Fruit fly (Drosophila melanogaster) whole organism, embryonic: Measurements from ENCODE around the gene CG14913.

Source experiments
- Atf6 ChIP-seq: fragments of 200-800 bp; sonication (Bioruptor generic); IDR thresholded peaks from 2 replicates; pipeline ENCODE4 v1.3.6; 2022; ENCODE audit warnings: missing biosample characterization, missing genetic modification characterization
- CG10462 ChIP-seq: fragments of 200-800 bp; sonication (Bioruptor generic); optimal IDR thresholded peaks from 2 replicates; lab custom pipeline; 2016; ENCODE audit warnings: missing biosample characterization, missing genetic modification characterization
- CG11456 ChIP-seq: fragments of 200-800 bp; sonication (Bioruptor generic); IDR thresholded peaks from 3 replicates; pipeline ENCODE4 v1.3.6; 2022; ENCODE audit warnings: missing biosample characterization, missing genetic modification characterization
- CG12155 ChIP-seq: fragments of 200-800 bp; sonication (Bioruptor generic); optimal IDR thresholded peaks from 3 replicates; lab custom pipeline; 2016; ENCODE audit warnings: missing biosample characterization, missing genetic modification characterization
- CG12219 ChIP-seq: fragments of 200-800 bp; sonication (Bioruptor generic); optimal IDR thresholded peaks from 3 replicates; lab custom pipeline; 2018; ENCODE audit warnings: missing biosample characterization, mild to moderate bottlenecking, missing genetic modification characterization
- CG1233 ChIP-seq: fragments of 200-800 bp; sonication (Bioruptor generic); optimal IDR thresholded peaks from 4 replicates; lab custom pipeline; 2018; ENCODE audit warnings: missing biosample characterization, mild to moderate bottlenecking, missing genetic modification characterization
- CG12391 ChIP-seq: fragments of 200-800 bp; sonication (Bioruptor generic); optimal IDR thresholded peaks from 3 replicates; lab custom pipeline; 2018; ENCODE audit warnings: missing biosample characterization, mild to moderate bottlenecking, missing genetic modification characterization, moderate library complexity
- CG13287 ChIP-seq: fragments of 200-800 bp; sonication (Bioruptor generic); IDR thresholded peaks from 2 replicates; pipeline ENCODE4 v1.3.6; 2022; ENCODE audit warnings: missing biosample characterization, missing genetic modification characterization; ENCODE audit not compliant: partially characterized antibody
- CG14667 ChIP-seq: fragments of 200-800 bp; sonication (Bioruptor generic); IDR thresholded peaks from 2 replicates; pipeline ENCODE4 v1.3.6; 2022; ENCODE audit warnings: missing biosample characterization, missing genetic modification characterization
- CG15073 ChIP-seq: fragments of 200-800 bp; sonication (Bioruptor generic); optimal IDR thresholded peaks from 2 replicates; lab custom pipeline; 2016; ENCODE audit warnings: missing biosample characterization, missing genetic modification characterization
- CG16779 ChIP-seq: fragments of 200-800 bp; sonication (Bioruptor generic); IDR thresholded peaks from 2 replicates; pipeline ENCODE4 v1.3.6; 2022; ENCODE audit warnings: missing biosample characterization, missing genetic modification characterization
- CG17361 ChIP-seq: fragments of 200-800 bp; sonication (Bioruptor generic); IDR thresholded peaks from 3 replicates; pipeline ENCODE4 v1.3.6; 2022; ENCODE audit warnings: missing biosample characterization, missing genetic modification characterization
- CG17385 ChIP-seq: fragments of 200-800 bp; sonication (Bioruptor generic); optimal IDR thresholded peaks from 3 replicates; lab custom pipeline; 2018; ENCODE audit warnings: missing biosample characterization, mild to moderate bottlenecking, missing genetic modification characterization
- CG4404 ChIP-seq: fragments of 200-800 bp; sonication (Bioruptor generic); IDR thresholded peaks from 2 replicates; pipeline ENCODE4 v1.3.6; 2022; ENCODE audit warnings: missing biosample characterization, missing genetic modification characterization
- CG4820 ChIP-seq: fragments of 200-800 bp; sonication (Bioruptor generic); optimal IDR thresholded peaks from 3 replicates; lab custom pipeline; 2016; ENCODE audit warnings: missing biosample characterization, missing genetic modification characterization
- CG4854 ChIP-seq: fragments of 200-800 bp; sonication (Bioruptor generic); optimal IDR thresholded peaks from 2 replicates; lab custom pipeline; 2016; ENCODE audit warnings: missing biosample characterization, missing genetic modification characterization, inconsistent platforms
- CG5953 ChIP-seq: fragments of 200-800 bp; sonication (Bioruptor generic); IDR thresholded peaks from 2 replicates; pipeline ENCODE4 v1.3.6; 2022; ENCODE audit warnings: missing biosample characterization, missing genetic modification characterization
- CG7839 ChIP-seq: fragments of 200-800 bp; sonication (Bioruptor generic); optimal IDR thresholded peaks from 3 replicates; lab custom pipeline; 2018; ENCODE audit warnings: missing biosample characterization, mild to moderate bottlenecking, missing genetic modification characterization, moderate library complexity
- CG8924 ChIP-seq: fragments of 200-800 bp; optimal IDR thresholded peaks from 3 replicates; lab custom pipeline; 2019; ENCODE audit warnings: missing biosample characterization, mild to moderate bottlenecking, missing genetic modification characterization, moderate library complexity
- D ChIP-seq, 2 experiments: fragments of 200-800 bp in 1 of 2; fragments of >200 bp in 1 of 2; sonication (Bioruptor generic) in 1 of 2; optimal IDR thresholded peaks; 2 replicates in 1 of 2; 3 replicates in 1 of 2; lab custom pipeline; 2017; ENCODE audit warnings: mild to moderate bottlenecking in 1 of 2, missing biosample characterization in 1 of 2, missing genetic modification characterization in 1 of 2, missing genetic modification reagents in 1 of 2
- Doc3 ChIP-seq: fragments of 200-800 bp; sonication (Bioruptor generic); IDR thresholded peaks from 3 replicates; pipeline ENCODE4 v1.3.6; 2022; ENCODE audit warnings: missing biosample characterization, missing genetic modification characterization; ENCODE audit not compliant: partially characterized antibody
- E2f2 ChIP-seq: fragments of 200-800 bp; sonication (Bioruptor generic); IDR thresholded peaks from 2 replicates; pipeline ENCODE4 v1.3.6; 2022; ENCODE audit warnings: missing biosample characterization, missing genetic modification characterization
- Gsc ChIP-seq: fragments of 200-800 bp; sonication (Bioruptor generic); IDR thresholded peaks from 2 replicates; pipeline ENCODE4 v1.3.6; 2022; ENCODE audit warnings: missing biosample characterization, missing genetic modification characterization
- Gug ChIP-seq: fragments of 200-800 bp; sonication (Bioruptor generic); IDR thresholded peaks from 4 replicates; pipeline ENCODE4 v1.3.6; 2022; ENCODE audit warnings: missing biosample characterization, missing genetic modification characterization
- H15 ChIP-seq: fragments of 200-800 bp; sonication (Bioruptor generic); IDR thresholded peaks from 3 replicates; pipeline ENCODE4 v1.3.6; 2022; ENCODE audit warnings: missing biosample characterization, missing genetic modification characterization
- Hr78 ChIP-seq, 2 experiments: fragments of 200-800 bp in 1 of 2; fragments of >200 bp in 1 of 2; sonication (Bioruptor generic) in 1 of 2; optimal IDR thresholded peaks; 2 replicates each; lab custom pipeline; 2017 to 2019; ENCODE audit warnings: missing biosample characterization in 2 of 2, missing genetic modification characterization in 2 of 2, mild to moderate bottlenecking in 1 of 2, moderate library complexity in 1 of 2
- Kr ChIP-seq: fragments of 200-800 bp; sonication (Bioruptor generic); optimal IDR thresholded peaks from 2 replicates; lab custom pipeline; 2017; ENCODE audit warnings: missing biosample characterization, mild to moderate bottlenecking, missing genetic modification characterization
- PHDP ChIP-seq: fragments of 200-800 bp; sonication (Bioruptor generic); optimal IDR thresholded peaks from 3 replicates; lab custom pipeline; 2018; ENCODE audit warnings: missing biosample characterization, mild to moderate bottlenecking, missing genetic modification characterization, moderate library complexity
- bcd ChIP-seq: fragments of 200-800 bp; sonication (Bioruptor generic); optimal IDR thresholded peaks from 2 replicates; lab custom pipeline; 2017; ENCODE audit warnings: missing biosample characterization, mild to moderate bottlenecking, missing genetic modification characterization
- br ChIP-seq: fragments of >200 bp; optimal IDR thresholded peaks from 2 replicates; lab custom pipeline; 2017
- bsh ChIP-seq, 2 experiments: fragments of 200-800 bp; sonication (Bioruptor generic); optimal IDR thresholded peaks; 2 replicates each; lab custom pipeline; 2017 to 2018; ENCODE audit warnings: mild to moderate bottlenecking in 2 of 2, missing biosample characterization in 2 of 2, missing genetic modification characterization in 2 of 2, moderate library complexity in 1 of 2
- cad ChIP-seq: fragments of >200 bp; optimal IDR thresholded peaks from 2 replicates; lab custom pipeline; 2017; ENCODE audit warnings: missing biosample characterization, missing genetic modification characterization
- dan ChIP-seq: fragments of 200-800 bp; sonication (Bioruptor generic); IDR thresholded peaks from 2 replicates; pipeline ENCODE4 v1.3.6; 2022; ENCODE audit warnings: missing biosample characterization, missing genetic modification characterization
- dm ChIP-seq: fragments of 200-800 bp; sonication (Bioruptor generic); optimal IDR thresholded peaks from 3 replicates; lab custom pipeline; 2016; ENCODE audit warnings: missing biosample characterization, missing genetic modification characterization
- dmrt99B ChIP-seq: fragments of 200-800 bp; sonication (Bioruptor generic); optimal IDR thresholded peaks from 2 replicates; lab custom pipeline; 2018; ENCODE audit warnings: missing biosample characterization, mild to moderate bottlenecking, missing genetic modification characterization, moderate library complexity
- exex ChIP-seq: fragments of 200-800 bp; sonication (Bioruptor generic); optimal IDR thresholded peaks from 4 replicates; lab custom pipeline; 2018; ENCODE audit warnings: missing biosample characterization, mild to moderate bottlenecking, missing genetic modification characterization, moderate library complexity
- fd96Cb ChIP-seq: fragments of 200-800 bp; sonication (Bioruptor generic); optimal IDR thresholded peaks from 2 replicates; lab custom pipeline; 2018; ENCODE audit warnings: missing biosample characterization, mild to moderate bottlenecking, missing genetic modification characterization, moderate library complexity
- gce ChIP-seq: fragments of 200-800 bp; sonication (Bioruptor generic); IDR thresholded peaks from 3 replicates; pipeline ENCODE4 v1.3.6; 2022; ENCODE audit warnings: missing biosample characterization, missing genetic modification characterization
- ham ChIP-seq: fragments of 200-800 bp; sonication (Bioruptor generic); IDR thresholded peaks from 2 replicates; pipeline ENCODE4 v1.3.6; 2022; ENCODE audit warnings: missing biosample characterization, missing genetic modification characterization
- hbn ChIP-seq: fragments of 200-800 bp; sonication (Bioruptor generic); IDR thresholded peaks from 2 replicates; pipeline ENCODE4 v1.3.6; 2022; ENCODE audit warnings: missing biosample characterization, missing genetic modification characterization; ENCODE audit not compliant: partially characterized antibody
- jing ChIP-seq: fragments of 200-800 bp; sonication (Bioruptor generic); optimal IDR thresholded peaks from 2 replicates; lab custom pipeline; 2018; ENCODE audit warnings: missing biosample characterization, mild to moderate bottlenecking, missing genetic modification characterization
- lbe ChIP-seq: fragments of 200-800 bp; sonication (Bioruptor generic); optimal IDR thresholded peaks from 2 replicates; lab custom pipeline; 2016; ENCODE audit warnings: missing biosample characterization, mild to moderate bottlenecking, missing genetic modification characterization
- pnt ChIP-seq: fragments of 200-800 bp; sonication (Bioruptor generic); optimal IDR thresholded peaks from 3 replicates; lab custom pipeline; 2016; ENCODE audit warnings: missing biosample characterization, missing genetic modification characterization
- ranshi ChIP-seq: fragments of 200-800 bp; sonication (Bioruptor generic); IDR thresholded peaks from 2 replicates; pipeline ENCODE4 v1.3.6; 2022; ENCODE audit warnings: missing biosample characterization, missing genetic modification characterization
- row ChIP-seq: fragments of 200-800 bp; sonication (Bioruptor generic); IDR thresholded peaks from 3 replicates; pipeline ENCODE4 v1.3.6; 2022; ENCODE audit warnings: missing biosample characterization, missing genetic modification characterization
- sisA ChIP-seq: fragments of 200-800 bp; sonication (Bioruptor generic); IDR thresholded peaks from 2 replicates; pipeline ENCODE4 v1.3.6; 2022; ENCODE audit warnings: missing biosample characterization, missing genetic modification characterization
- ssp ChIP-seq: fragments of 200-800 bp; sonication (Bioruptor generic); IDR thresholded peaks from 2 replicates; pipeline ENCODE4 v1.3.6; 2022; ENCODE audit warnings: missing biosample characterization, missing genetic modification characterization
- stc ChIP-seq: fragments of 200-800 bp; sonication (Bioruptor generic); IDR thresholded peaks from 2 replicates; pipeline ENCODE4 v1.3.6; 2022; ENCODE audit warnings: missing biosample characterization, missing genetic modification characterization
- unpg ChIP-seq: fragments of 200-800 bp; sonication (Bioruptor generic); optimal IDR thresholded peaks from 3 replicates; lab custom pipeline; 2018; ENCODE audit warnings: missing biosample characterization, mild to moderate bottlenecking, missing genetic modification characterization, moderate library complexity
- usp ChIP-seq: fragments of >200 bp; optimal IDR thresholded peaks from 2 replicates; lab custom pipeline; 2017; ENCODE audit warnings: missing biosample characterization, missing genetic modification characterization
- wor ChIP-seq: fragments of 200-800 bp; sonication (Bioruptor generic); IDR thresholded peaks from 2 replicates; pipeline ENCODE4 v1.3.6; 2022; ENCODE audit warnings: missing biosample characterization, missing genetic modification characterization
- zfh2 ChIP-seq: fragments of 200-800 bp; sonication (Bioruptor generic); optimal IDR thresholded peaks from 2 replicates; lab custom pipeline; 2016; ENCODE audit warnings: missing biosample characterization, missing genetic modification characterization

Gene CG14913

DNA sequence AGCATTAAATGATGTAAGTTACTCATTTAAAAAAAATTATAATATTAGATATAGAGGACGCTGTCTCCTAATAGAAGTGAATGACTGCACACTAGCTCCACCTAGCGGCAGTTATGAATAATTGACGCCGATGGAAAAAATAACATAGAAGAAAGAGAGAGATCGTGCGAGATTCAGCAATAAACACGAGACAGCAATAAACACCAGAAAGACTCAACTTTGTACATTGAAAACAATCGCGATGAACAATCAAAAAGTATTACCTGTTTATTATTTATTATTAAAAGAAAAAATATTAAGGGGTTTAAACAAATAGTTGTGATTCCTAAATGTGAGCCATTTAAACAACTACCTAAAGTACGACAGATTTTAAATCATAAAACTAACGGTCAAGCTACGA lies 30.7 kb upstream of the CG14913 start (continued):
- TF ChIP-seq CG10462, result no peak
- TF ChIP-seq lbe (GFP tag; lab: Kevin White, UChicago), result peak; percentile 17
- TF ChIP-seq jing (GFP tag; lab: Kevin White, UChicago), result no peak
- TF ChIP-seq E2f2 (GFP tag; lab: Robert Waterston, UW), result no peak
- TF ChIP-seq CG16779, result 0 out of 2 replicates have a peak, but pooled peaks have one; percentile 3
- no peak for TF ChIP-seq CG12155 (GFP tag; lab: Kevin White, UChicago)
- no peak for TF ChIP-seq hbn (GFP tag; lab: Robert Waterston, UW)
- no peak for TF ChIP-seq CG17385 (GFP tag; lab: Kevin White, UChicago)
- TF ChIP-seq CG1233, result peak; percentile 14
- TF ChIP-seq sisA, result no peak
- no peak for TF ChIP-seq CG4404 (GFP tag; lab: Robert Waterston, UW)
- no peak for TF ChIP-seq dan (GFP tag; lab: Robert Waterston, UW)
- TF ChIP-seq CG8924 (tag; lab: Kevin White, UChicago), result no peak
- TF ChIP-seq CG17361 (GFP tag; lab: Robert Waterston, UW), result peak; percentile 59; the same call in 2 of the 3 replicates
- TF ChIP-seq CG12391 (tag; lab: Kevin White, UChicago), result peak; percentile 7
- TF ChIP-seq pnt (GFP tag; lab: Kevin White, UChicago), result no peak
- TF ChIP-seq D (optimal IDR thresholded peaks at IDR 0.05; lab: Kevin White, UChicago), result no peak
- peak; percentile 40 for TF ChIP-seq D (GFP tag; optimal IDR thresholded peaks at IDR 0.05; lab: Kevin White, UChicago)
- TF ChIP-seq PHDP (tag; lab: Kevin White, UChicago), result no peak
- no peak for TF ChIP-seq ssp (GFP tag; lab: Robert Waterston, UW)
- TF ChIP-seq CG11456, result no peak
- no peak for TF ChIP-seq ranshi (GFP tag; lab: Robert Waterston, UW)
- no peak for TF ChIP-seq CG7839 (tag; lab: Kevin White, UChicago)
- no peak for TF ChIP-seq exex
- TF ChIP-seq Gsc, result no peak
- TF ChIP-seq stc (GFP tag; lab: Robert Waterston, UW), result peak; percentile 65; the same call in 1 of the 2 replicates
- no peak for TF ChIP-seq Kr (GFP tag; lab: Kevin White, UChicago)
- peak; percentile 56 for TF ChIP-seq H15 (GFP tag; lab: Robert Waterston, UW)
- TF ChIP-seq Atf6 (GFP tag; lab: Robert Waterston, UW), result peak; percentile 26; the same call in 1 of the 2 replicates
- TF ChIP-seq Hr78 (GFP tag; optimal IDR thresholded peaks at IDR 0.05; lab: Kevin White, UChicago), result no peak
- peak; percentile 47 for TF ChIP-seq CG5953 (GFP tag; lab: Robert Waterston, UW)
- TF ChIP-seq dmrt99B (tag; lab: Kevin White, UChicago), result no peak
- no peak for TF ChIP-seq Gug
- no peak for TF ChIP-seq CG12219 (GFP tag; lab: Kevin White, UChicago)
- no peak for TF ChIP-seq br (lab: Kevin White, UChicago)
- TF ChIP-seq unpg (GFP tag; lab: Kevin White, UChicago), result no peak
- no peak for TF ChIP-seq dm (GFP tag; lab: Kevin White, UChicago)
- no peak for TF ChIP-seq CG15073 (GFP tag; lab: Kevin White, UChicago)
- no peak for TF ChIP-seq usp (GFP tag; lab: Kevin White, UChicago)
- peak in 1 of 2 experiments; percentile 31 for TF ChIP-seq bsh (GFP tag; optimal IDR thresholded peaks at IDR 0.05; lab: Kevin White, UChicago)
- TF ChIP-seq CG14667, result peak; percentile 38; the same call in 1 of the 2 replicates
- TF ChIP-seq bcd (GFP tag; lab: Kevin White, UChicago), result peak; percentile 27
- TF ChIP-seq ham (GFP tag; lab: Robert Waterston, UW), result no peak
- no peak for TF ChIP-seq Doc3 (GFP tag; lab: Robert Waterston, UW)
- no peak for TF ChIP-seq wor
- TF ChIP-seq CG4854 (GFP tag; lab: Kevin White, UChicago), result no peak
- peak; percentile 30; the same call in 1 of the 3 replicates for TF ChIP-seq row (GFP tag; lab: Robert Waterston, UW)
- no peak for TF ChIP-seq fd96Cb (tag; lab: Kevin White, UChicago)
- TF ChIP-seq gce (GFP tag; lab: Robert Waterston, UW), result no peak; the same call in 2 of the 3 replicates
- no peak; the same call in 1 of the 2 replicates for TF ChIP-seq CG13287
- no peak for TF ChIP-seq zfh2
- no peak for TF ChIP-seq cad (GFP tag; lab: Kevin White, UChicago)
- peak; percentile 38 for TF ChIP-seq CG4820 (GFP tag; lab: Kevin White, UChicago)
